Worm (Caenorhabditis elegans) whole organism, mixed stage, embryonic: ENCODE data around the gene F41G4.8.
"Not testable (repeated sequence)": the region's sequence is repeated elsewhere in the genome, so short reads cannot be mapped to it uniquely, and the experiment has no call there.

Source experiments
- M03D4.4 ChIP-seq: sonication (generic microtip); optimal IDR thresholded peaks from 2 replicates; lab custom pipeline; 2017; ENCODE audit warnings: mild to moderate bottlenecking, missing genetic modification characterization, missing compliant biosample characterization
- ceh-39 ChIP-seq: fragments of 150-350 bp; optimal IDR thresholded peaks from 2 replicates; lab custom pipeline; 2014; ENCODE audit warnings: missing biosample characterization, missing genetic modification characterization
- ceh-83 ChIP-seq: fragments of 200-800 bp; sonication (Bioruptor generic); optimal IDR thresholded peaks from 2 replicates; lab custom pipeline; 2018; ENCODE audit warnings: mild to moderate bottlenecking, missing genetic modification characterization, missing compliant biosample characterization
- ces-1 ChIP-seq: fragments of 150-350 bp; optimal IDR thresholded peaks from 2 replicates; lab custom pipeline; 2014; ENCODE audit warnings: missing biosample characterization, missing genetic modification reagents, missing genetic modification characterization
- cnd-1 ChIP-seq: fragments of 200-800 bp; sonication (Bioruptor generic); optimal IDR thresholded peaks from 2 replicates; lab custom pipeline; 2018; ENCODE audit warnings: mild to moderate bottlenecking, missing genetic modification characterization, missing compliant biosample characterization
- drap-1 ChIP-seq: fragments of 200-800 bp; sonication (Bioruptor generic); optimal IDR thresholded peaks from 3 replicates; lab custom pipeline; 2018; ENCODE audit warnings: mild to moderate bottlenecking, missing genetic modification characterization, missing compliant biosample characterization
- elt-3 ChIP-seq: fragments of 150-350 bp; optimal IDR thresholded peaks from 2 replicates; lab custom pipeline; 2014; ENCODE audit warnings: missing biosample characterization, missing genetic modification characterization
- flh-1 ChIP-seq: fragments of 200-800 bp; sonication (Bioruptor generic); optimal IDR thresholded peaks from 2 replicates; lab custom pipeline; 2018; ENCODE audit warnings: mild to moderate bottlenecking, missing genetic modification characterization, moderate library complexity, missing compliant biosample characterization
- ham-2 ChIP-seq: fragments of 200-800 bp; sonication (Bioruptor generic); optimal IDR thresholded peaks from 2 replicates; lab custom pipeline; 2018; ENCODE audit warnings: mild to moderate bottlenecking, missing genetic modification characterization, missing compliant biosample characterization
- hlh-1 ChIP-seq: fragments of 150-350 bp; optimal IDR thresholded peaks from 2 replicates; lab custom pipeline; 2014; ENCODE audit warnings: missing biosample characterization, missing genetic modification reagents, missing genetic modification characterization
- lin-13 ChIP-seq: fragments of 150-350 bp; optimal IDR thresholded peaks from 2 replicates; lab custom pipeline; 2014; ENCODE audit warnings: missing biosample characterization, missing genetic modification characterization
- lin-32 ChIP-seq: fragments of 200-800 bp; sonication (Bioruptor generic); optimal IDR thresholded peaks from 2 replicates; lab custom pipeline; 2018; ENCODE audit warnings: mild to moderate bottlenecking, missing genetic modification characterization, missing compliant biosample characterization
- lsy-2 ChIP-seq: fragments of 150-350 bp; optimal IDR thresholded peaks from 2 replicates; lab custom pipeline; 2014; ENCODE audit warnings: missing biosample characterization, missing genetic modification characterization
- mab-5 ChIP-seq: fragments of 150-350 bp; optimal IDR thresholded peaks from 2 replicates; lab custom pipeline; 2014; ENCODE audit warnings: missing biosample characterization, missing genetic modification characterization
- mep-1 ChIP-seq: fragments of 150-350 bp; optimal IDR thresholded peaks from 2 replicates; lab custom pipeline; 2017; ENCODE audit warnings: missing biosample characterization, missing genetic modification reagents, missing genetic modification characterization, inconsistent platforms
- mls-2 ChIP-seq: sonication (generic microtip); optimal IDR thresholded peaks from 2 replicates; lab custom pipeline; 2016; ENCODE audit warnings: mild to moderate bottlenecking, missing genetic modification characterization, moderate library complexity, missing compliant biosample characterization
- nhr-2 ChIP-seq: fragments of 150-350 bp; optimal IDR thresholded peaks from 2 replicates; lab custom pipeline; 2014; ENCODE audit warnings: missing biosample characterization, missing genetic modification characterization
- nhr-237 ChIP-seq: fragments of 150-350 bp; optimal IDR thresholded peaks from 2 replicates; lab custom pipeline; 2014; ENCODE audit warnings: missing biosample characterization, missing genetic modification characterization
- nhr-28 ChIP-seq: fragments of 150-350 bp; optimal IDR thresholded peaks from 2 replicates; lab custom pipeline; 2014; ENCODE audit warnings: missing biosample characterization, missing genetic modification characterization
- nhr-76 ChIP-seq: sonication (generic microtip); optimal IDR thresholded peaks from 2 replicates; lab custom pipeline; 2017; ENCODE audit warnings: missing biosample characterization, missing genetic modification characterization
- pha-4 ChIP-seq: fragments of 150-350 bp; optimal IDR thresholded peaks from 2 replicates; lab custom pipeline; 2018; ENCODE audit warnings: missing biosample characterization, missing genetic modification reagents, missing genetic modification characterization
- sem-2 ChIP-seq: fragments of 200-800 bp; sonication (Bioruptor generic); optimal IDR thresholded peaks from 2 replicates; lab custom pipeline; 2018; ENCODE audit warnings: mild to moderate bottlenecking, missing genetic modification characterization, missing compliant biosample characterization
- tbx-8 ChIP-seq: fragments of 200-800 bp; sonication (Bioruptor generic); optimal IDR thresholded peaks from 2 replicates; lab custom pipeline; 2018; ENCODE audit warnings: mild to moderate bottlenecking, missing genetic modification characterization, moderate library complexity, missing compliant biosample characterization
- unc-120 ChIP-seq: sonication (generic microtip); optimal IDR thresholded peaks from 2 replicates; lab custom pipeline; 2017; ENCODE audit warnings: missing genetic modification characterization, missing compliant biosample characterization; ENCODE audit not compliant: poor library complexity, severe bottlenecking
- unc-39 ChIP-seq: fragments of 150-350 bp; optimal IDR thresholded peaks from 2 replicates; lab custom pipeline; 2014; ENCODE audit warnings: missing biosample characterization, missing genetic modification characterization
- unc-62 ChIP-seq: fragments of 150-350 bp; optimal IDR thresholded peaks from 2 replicates; lab custom pipeline; 2014; ENCODE audit warnings: missing biosample characterization, missing genetic modification reagents, missing genetic modification characterization
- zip-8 ChIP-seq: fragments of 150-350 bp; optimal IDR thresholded peaks from 2 replicates; lab custom pipeline; 2014; ENCODE audit warnings: missing biosample characterization, missing genetic modification characterization
- ztf-11 ChIP-seq: fragments of 150-350 bp; optimal IDR thresholded peaks from 2 replicates; lab custom pipeline; 2014; ENCODE audit warnings: missing biosample characterization, missing genetic modification characterization

Gene F41G4.8

ce11 chrX:16844924-16845323, at the start of gene F41G4.8:
Gene F41G4.8 (minus strand): TSS chrX:16845024.
- TF ChIP-seq ces-1 (GFP tag; lab: Kevin White, UChicago) (peak; percentile 15), M03D4.4 (tag; lab: Kevin White, UChicago) (no peak)

- TF ChIP-seq zip-8 (tag; lab: Kevin White, UChicago) (no peak), nhr-2 (no peak), sem-2 (GFP tag; lab: Kevin White, UChicago) (no peak), drap-1 (GFP tag; lab: Kevin White, UChicago) (no peak), cnd-1 (tag; lab: Kevin White, UChicago) (no peak), ceh-83 (GFP tag; lab: Kevin White, UChicago) (no peak), ham-2 (no peak), mep-1 (tag; lab: Kevin White, UChicago) (no peak), ztf-11 (no peak), hlh-1 (no peak), mls-2 (tag; lab: Kevin White, UChicago) (no peak), lsy-2 (no peak), M03D4.4 (tag; lab: Kevin White, UChicago) (no peak), nhr-28 (tag; lab: Kevin White, UChicago) (no peak), elt-3 (no peak)
These were observed 49.8 kb upstream of the F41G4.8 start, which contains the start of gene F39F10.2 for ce11 chrX:16894577-16894976. Gene F39F10.2 (plus strand): TSS chrX:16894877.

- no peak for TF ChIP-seq nhr-76 (tag; lab: Kevin White, UChicago)
- TF ChIP-seq mab-5 = no peak
- TF ChIP-seq nhr-2 = no peak
- TF ChIP-seq, all 35 proteins: peak for 0
These were observed 48.9 kb upstream of the F41G4.8 start for ce11 chrX:16893767-16894166.

- TF ChIP-seq hlh-1 (no peak), drap-1 (GFP tag; lab: Kevin White, UChicago) (no peak), zip-8 (tag; lab: Kevin White, UChicago) (no peak), lin-32 (GFP tag; lab: Kevin White, UChicago) (no peak), nhr-76 (tag; lab: Kevin White, UChicago) (no peak), cnd-1 (tag; lab: Kevin White, UChicago) (no peak), M03D4.4 (tag; lab: Kevin White, UChicago) (no peak), flh-1 (GFP tag; lab: Kevin White, UChicago) (no peak), mls-2 (tag; lab: Kevin White, UChicago) (no peak), mab-5 (no peak), ces-1 (GFP tag; lab: Kevin White, UChicago) (no peak), elt-3 (no peak), ham-2 (no peak), pha-4 (no peak)
These were observed 46.9 kb upstream of the F41G4.8 start, which contains the start of gene F39F10.3 for ce11 chrX:16891683-16892082. Gene F39F10.3 (plus strand): TSS chrX:16891983.

ce11 chrX:16884075-16884474, 39.3 kb upstream of the F41G4.8 start:
- TF ChIP-seq mls-2 (tag; lab: Kevin White, UChicago) (no peak), ham-2 (no peak), drap-1 (GFP tag; lab: Kevin White, UChicago) (no peak), nhr-2 (no peak), lin-32 (GFP tag; lab: Kevin White, UChicago) (no peak), sem-2 (GFP tag; lab: Kevin White, UChicago) (no peak), hlh-1 (no peak), mep-1 (tag; lab: Kevin White, UChicago) (no peak), ztf-11 (no peak), nhr-237 (tag; lab: Kevin White, UChicago) (no peak), unc-62 (GFP tag; lab: Kevin White, UChicago) (no peak), unc-39 (tag; lab: Kevin White, UChicago) (no peak), elt-3 (no peak), nhr-76 (tag; lab: Kevin White, UChicago) (no peak)

- not testable (repeated sequence) for TF ChIP-seq nhr-76 (tag; lab: Kevin White, UChicago); pha-4; sem-2 (GFP tag; lab: Kevin White, UChicago)
These were observed 38.6 kb upstream of the F41G4.8 start, which contains the start of gene Y13C8A.1 for ce11 chrX:16883426-16883825. Gene Y13C8A.1 (plus strand): TSS chrX:16883726.

ce11 chrX:16880426-16880825, 35.6 kb upstream of the F41G4.8 start, which contains the start of gene acs-9:
Gene acs-9 (minus strand): TSS chrX:16880526.
- TF ChIP-seq lin-13 (tag; lab: Kevin White, UChicago) = no peak
- TF ChIP-seq lin-32 (GFP tag; lab: Kevin White, UChicago) = no peak
- no peak for TF ChIP-seq unc-120
- TF ChIP-seq sem-2 (GFP tag; lab: Kevin White, UChicago) = no peak
- TF ChIP-seq pha-4 = no peak
- no peak for TF ChIP-seq elt-3
- TF ChIP-seq flh-1 (GFP tag; lab: Kevin White, UChicago) = no peak
- no peak for TF ChIP-seq unc-62 (GFP tag; lab: Kevin White, UChicago)
- no peak for TF ChIP-seq tbx-8 (GFP tag; lab: Kevin White, UChicago)
- TF ChIP-seq nhr-28 (tag; lab: Kevin White, UChicago) = no peak
- TF ChIP-seq ceh-39 = no peak
- TF ChIP-seq nhr-2 = no peak
- TF ChIP-seq zip-8 (tag; lab: Kevin White, UChicago) = no peak
- TF ChIP-seq M03D4.4 (tag; lab: Kevin White, UChicago) = no peak
- no peak for TF ChIP-seq ces-1 (GFP tag; lab: Kevin White, UChicago)
- no peak for TF ChIP-seq cnd-1 (tag; lab: Kevin White, UChicago)
